Worm (Caenorhabditis elegans) whole organism, L3 larva: ENCODE results near the gene B0393.9.

Experiments used
- ZK546.5 ChIP-seq: sonication (generic microtip); optimal IDR thresholded peaks from 2 replicates; lab custom pipeline; 2017; ENCODE audit warnings: missing biosample characterization, missing genetic modification characterization
- mdl-1 ChIP-seq: fragments of 150-350 bp; optimal IDR thresholded peaks from 2 replicates; lab custom pipeline; 2014; ENCODE audit warnings: missing biosample characterization, missing genetic modification characterization

DNA sequence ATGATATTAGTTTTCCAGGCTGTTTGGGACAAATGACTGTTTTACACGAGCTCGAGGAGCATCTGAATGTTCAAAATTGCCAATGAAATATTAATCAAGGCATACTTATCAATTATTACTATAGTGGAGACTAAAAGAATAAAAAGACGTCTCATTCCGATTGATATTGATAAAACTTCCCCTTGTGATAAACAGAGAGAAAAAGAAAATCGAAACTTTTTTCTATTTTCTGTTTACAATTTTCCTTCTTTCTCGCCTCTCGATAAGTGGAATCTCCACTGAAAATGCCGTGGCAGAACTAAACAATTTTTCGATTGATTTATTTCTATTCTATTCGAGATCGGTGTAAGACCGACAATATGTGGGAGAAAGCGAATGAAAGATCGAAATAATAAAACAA lies at the start of gene B0393.9:
- TF ChIP-seq mdl-1 (tag; lab: Kevin White, UChicago) (no peak), ZK546.5 (tag; lab: Kevin White, UChicago) (no peak)
